Worm (Caenorhabditis elegans) whole organism, midembryonic: ENCODE data around the gene ZC84.6.

Source experiments
- T22C8.4 ChIP-seq: fragments of 200-800 bp; sonication (Bioruptor generic); IDR thresholded peaks from 2 replicates; pipeline ENCODE4 v1.3.6; 2022; ENCODE audit warnings: missing genetic modification characterization, missing compliant biosample characterization
- cog-1 ChIP-seq: sonication (generic microtip); optimal IDR thresholded peaks from 2 replicates; lab custom pipeline; 2016; ENCODE audit warnings: missing genetic modification characterization, missing compliant biosample characterization
- flt-1 ChIP-seq: fragments of 200-800 bp; sonication (Bioruptor generic); IDR thresholded peaks from 2 replicates; pipeline ENCODE4 v1.3.6; 2022; ENCODE audit warnings: missing genetic modification characterization, missing compliant biosample characterization
- klf-2 ChIP-seq: fragments of 200-800 bp; sonication (Bioruptor generic); conservative IDR thresholded peaks from 2 replicates; pipeline ENCODE4 v1.3.6; 2022; ENCODE audit warnings: missing genetic modification reagents, missing genetic modification characterization, missing compliant biosample characterization
- med-1 ChIP-seq: sonication (generic microtip); optimal IDR thresholded peaks from 2 replicates; lab custom pipeline; 2017; ENCODE audit warnings: missing genetic modification characterization, mild to moderate bottlenecking, missing compliant biosample characterization, antibody characterized with exemption, missing genetic modification reagents; ENCODE audit not compliant: insufficient read depth
- ref-1 ChIP-seq: fragments of 200-800 bp; sonication (Bioruptor generic); conservative IDR thresholded peaks from 2 replicates; pipeline ENCODE4 v1.3.6; 2022; ENCODE audit warnings: missing genetic modification reagents, missing genetic modification characterization, missing compliant biosample characterization
- tab-1 ChIP-seq: fragments of 200-800 bp; sonication (Bioruptor generic); IDR thresholded peaks from 2 replicates; pipeline ENCODE4 v1.3.6; 2022; ENCODE audit warnings: missing genetic modification characterization, missing compliant biosample characterization
- ztf-23 ChIP-seq: fragments of 200-800 bp; sonication (Bioruptor generic); IDR thresholded peaks from 2 replicates; pipeline ENCODE4 v1.3.6; 2022; ENCODE audit warnings: missing genetic modification reagents, missing genetic modification characterization, missing compliant biosample characterization
- ztf-29 ChIP-seq: fragments of 200-800 bp; sonication (Bioruptor generic); IDR thresholded peaks from 2 replicates; pipeline ENCODE4 v1.3.6; 2022; ENCODE audit warnings: missing genetic modification reagents, missing genetic modification characterization, missing compliant biosample characterization

ZC84.6 gene

DNA sequence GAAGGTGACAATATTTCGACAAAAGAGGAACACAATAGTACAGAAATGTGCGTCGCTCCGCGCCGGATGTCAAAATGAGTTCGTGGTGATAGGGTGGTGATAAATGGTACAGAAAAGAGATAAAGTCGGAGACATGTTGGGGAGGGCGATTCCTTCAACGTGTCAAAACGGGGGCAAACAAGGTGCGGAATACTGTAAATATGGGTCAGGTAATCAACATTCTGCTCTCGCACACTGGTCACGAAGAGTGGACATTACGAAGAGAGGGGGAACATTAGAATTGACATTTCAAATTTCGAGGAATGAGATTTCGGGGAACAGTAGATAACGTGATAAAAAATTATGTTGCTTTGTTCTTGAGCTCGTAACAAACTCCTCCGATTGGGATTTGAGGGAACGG, at the start of gene ZC84.6:
ZC84.6 (minus strand) TSS at position 101 of the 400 bp plus-strand sequence.
- no peak for TF ChIP-seq T22C8.4
- no peak for TF ChIP-seq tab-1
- no peak for TF ChIP-seq med-1
- no peak for TF ChIP-seq cog-1 (tag; lab: Kevin White, UChicago)
- no peak for TF ChIP-seq klf-2 (GFP tag; lab: Robert Waterston, UW)
- no peak for TF ChIP-seq ztf-23 (GFP tag; lab: Robert Waterston, UW)
- TF ChIP-seq flt-1 (GFP tag; lab: Robert Waterston, UW) = no peak
- TF ChIP-seq ztf-29 = no peak
- no peak for TF ChIP-seq ref-1 (GFP tag; lab: Robert Waterston, UW)

DNA sequence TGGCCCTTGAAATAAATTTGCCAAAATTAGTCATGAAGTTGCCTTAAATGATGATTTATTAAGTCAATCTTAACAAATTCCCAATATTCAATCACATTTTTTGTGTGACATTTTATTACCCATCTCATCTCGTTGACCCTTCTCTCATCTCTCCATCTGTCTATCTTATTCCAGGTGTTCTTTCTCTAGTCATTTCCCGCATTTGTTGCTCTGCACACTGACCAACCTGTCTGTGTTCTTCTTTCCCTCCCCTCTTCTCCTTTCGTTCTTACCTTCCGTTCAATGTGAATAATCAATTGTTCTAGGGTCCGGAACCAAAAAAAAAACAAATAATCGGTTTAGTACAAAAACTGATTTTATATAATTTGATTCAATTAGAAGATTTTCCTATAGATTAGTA, 47.7 kb upstream of the ZC84.6 start, which contains the start of gene T02C1.1:
T02C1.1 (plus strand) TSS at position 305 of the 400 bp plus-strand sequence.
- TF ChIP-seq T22C8.4 (no peak), ref-1 (GFP tag; lab: Robert Waterston, UW) (no peak)

- TF ChIP-seq med-1 (no peak), klf-2 (GFP tag; lab: Robert Waterston, UW) (no peak), flt-1 (GFP tag; lab: Robert Waterston, UW) (no peak)
Measured at ce11 chrIII:9242675-9243074, 43.2 kb upstream of the ZC84.6 start, which contains the start of gene dat-1. dat-1 (plus strand) TSS chrIII:9242975.

DNA sequence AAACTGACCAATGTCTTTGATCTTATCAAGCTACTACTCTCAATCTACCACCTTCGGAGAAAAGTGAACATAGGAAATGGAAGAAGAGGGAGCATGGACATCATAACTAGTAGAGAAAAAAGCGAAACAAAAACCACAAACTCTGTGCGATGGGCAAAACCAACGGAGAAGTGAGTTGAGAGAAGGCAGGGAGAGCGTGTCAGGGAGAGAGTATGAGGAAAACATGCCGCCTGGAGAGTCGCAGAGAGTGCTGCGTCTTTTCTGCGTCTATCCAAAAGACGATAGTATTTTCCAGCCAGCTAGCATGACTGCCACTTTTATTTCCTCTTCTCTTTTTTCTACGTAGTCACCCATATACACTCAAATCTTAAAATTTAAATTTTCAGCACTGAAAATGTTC, 40.5 kb upstream of the ZC84.6 start, which contains the start of gene saeg-2:
saeg-2 (plus strand) TSS at position 381 of the 400 bp plus-strand sequence.
- TF ChIP-seq T22C8.4 (no peak), ztf-23 (GFP tag; lab: Robert Waterston, UW) (0 out of 2 replicates have a peak, but pooled peaks have one; percentile 7)

ce11 chrIII:9237626-9238025, 38.1 kb upstream of the ZC84.6 start:
- TF ChIP-seq klf-2 (GFP tag; lab: Robert Waterston, UW) (no peak), ref-1 (GFP tag; lab: Robert Waterston, UW) (no peak), tab-1 (no peak), ztf-23 (GFP tag; lab: Robert Waterston, UW) (no peak), flt-1 (GFP tag; lab: Robert Waterston, UW) (no peak), cog-1 (tag; lab: Kevin White, UChicago) (no peak), med-1 (no peak), ztf-29 (no peak), T22C8.4 (no peak)

DNA sequence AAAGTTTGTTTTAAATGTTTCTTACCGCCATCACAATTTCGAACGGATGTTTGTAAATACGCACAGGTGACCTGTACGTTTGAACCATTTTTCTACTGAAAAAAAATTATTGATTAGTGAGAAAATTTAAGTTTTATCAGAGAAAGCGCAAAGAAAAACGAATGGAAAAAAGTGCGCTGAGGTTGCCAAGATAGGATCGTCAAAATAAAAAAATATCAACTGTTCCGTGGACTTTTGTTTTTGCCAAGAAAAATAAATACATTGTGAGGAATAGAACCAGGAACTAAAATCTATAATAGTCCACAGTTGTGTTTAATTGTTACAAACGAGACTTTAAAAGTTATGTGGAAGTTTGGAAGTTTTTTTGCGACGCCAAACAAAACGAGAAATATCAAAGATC, 36.7 kb upstream of the ZC84.6 start, which contains the start of gene T23G5.2:
T23G5.2 (minus strand) TSS at position 101 of the 400 bp plus-strand sequence.
- no peak for TF ChIP-seq tab-1
- no peak for TF ChIP-seq klf-2 (GFP tag; lab: Robert Waterston, UW)
- TF ChIP-seq T22C8.4 = no peak
- TF ChIP-seq flt-1 (GFP tag; lab: Robert Waterston, UW) = no peak
- TF ChIP-seq ztf-23 (GFP tag; lab: Robert Waterston, UW) = no peak
- TF ChIP-seq ztf-29 = no peak
- no peak for TF ChIP-seq med-1
- TF ChIP-seq ref-1 (GFP tag; lab: Robert Waterston, UW) = no peak
- TF ChIP-seq cog-1 (tag; lab: Kevin White, UChicago) = no peak

ce11 chrIII:9231173-9231572, 31.7 kb upstream of the ZC84.6 start, which contains the start of gene T23G5.3:
T23G5.3 (minus strand) TSS chrIII:9231273.
- TF ChIP-seq cog-1 (tag; lab: Kevin White, UChicago) (no peak), ztf-29 (no peak), flt-1 (GFP tag; lab: Robert Waterston, UW) (no peak), ztf-23 (GFP tag; lab: Robert Waterston, UW) (no peak), tab-1 (no peak), med-1 (no peak), ref-1 (GFP tag; lab: Robert Waterston, UW) (no peak), T22C8.4 (no peak), klf-2 (GFP tag; lab: Robert Waterston, UW) (no peak)

- no peak for TF ChIP-seq tab-1
- no peak for TF ChIP-seq flt-1 (GFP tag; lab: Robert Waterston, UW)
- TF ChIP-seq ztf-29 = no peak
- TF ChIP-seq cog-1 (tag; lab: Kevin White, UChicago) = no peak
- TF ChIP-seq T22C8.4 = no peak
- no peak for TF ChIP-seq ztf-23 (GFP tag; lab: Robert Waterston, UW)
- no peak for TF ChIP-seq med-1
- TF ChIP-seq ref-1 (GFP tag; lab: Robert Waterston, UW) = no peak
- TF ChIP-seq klf-2 (GFP tag; lab: Robert Waterston, UW) = no peak
Measured at ce11 chrIII:9228722-9229121, 29.2 kb upstream of the ZC84.6 start, which contains the start of gene rnr-1. rnr-1 (minus strand) TSS chrIII:9228798.

DNA sequence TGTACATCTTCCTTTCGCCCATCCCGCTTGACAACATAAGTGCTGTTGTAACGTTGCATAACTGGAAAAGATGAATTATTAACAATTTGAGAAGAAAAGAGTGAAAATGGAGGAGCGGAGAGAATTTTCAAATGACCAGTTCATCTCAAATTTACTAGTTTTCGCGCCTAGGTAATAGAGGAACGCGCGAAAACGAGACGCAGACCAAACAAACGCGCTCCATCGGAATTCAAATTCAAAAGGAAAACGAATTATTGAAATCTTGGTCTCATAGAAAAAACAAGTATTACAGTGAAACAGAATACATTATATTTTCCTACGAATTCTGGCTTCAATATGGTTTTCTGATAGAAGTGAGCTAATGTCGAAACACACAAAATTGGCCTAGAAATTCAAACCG, 28.7 kb upstream of the ZC84.6 start:
- no peak for TF ChIP-seq flt-1 (GFP tag; lab: Robert Waterston, UW)
- TF ChIP-seq klf-2 (GFP tag; lab: Robert Waterston, UW) = no peak
- no peak for TF ChIP-seq cog-1 (tag; lab: Kevin White, UChicago)
- TF ChIP-seq T22C8.4 = no peak
- TF ChIP-seq ztf-29 = no peak
- TF ChIP-seq tab-1 = no peak
- no peak for TF ChIP-seq ref-1 (GFP tag; lab: Robert Waterston, UW)
- TF ChIP-seq ztf-23 (GFP tag; lab: Robert Waterston, UW) = no peak
- no peak for TF ChIP-seq med-1

- TF ChIP-seq flt-1 (GFP tag; lab: Robert Waterston, UW) = no peak
- no peak for TF ChIP-seq cog-1 (tag; lab: Kevin White, UChicago)
- TF ChIP-seq med-1 = no peak
- no peak for TF ChIP-seq tab-1
- no peak for TF ChIP-seq ztf-23 (GFP tag; lab: Robert Waterston, UW)
- TF ChIP-seq ztf-29 = no peak
- TF ChIP-seq T22C8.4 = no peak
Measured at ce11 chrIII:9224986-9225385, 25.5 kb upstream of the ZC84.6 start.

ce11 chrIII:9215367-9215766, 15.9 kb upstream of the ZC84.6 start, which contains the start of gene npr-29:
npr-29 (minus strand) TSS chrIII:9215467.
- no peak for TF ChIP-seq T22C8.4
- TF ChIP-seq ztf-23 (GFP tag; lab: Robert Waterston, UW) = no peak
- no peak for TF ChIP-seq ref-1 (GFP tag; lab: Robert Waterston, UW)
- TF ChIP-seq ztf-29 = no peak
- TF ChIP-seq klf-2 (GFP tag; lab: Robert Waterston, UW) = no peak
- TF ChIP-seq tab-1 = no peak
- no peak for TF ChIP-seq flt-1 (GFP tag; lab: Robert Waterston, UW)
- no peak for TF ChIP-seq med-1
- no peak for TF ChIP-seq cog-1 (tag; lab: Kevin White, UChicago)
